Worm (Caenorhabditis elegans): ENCODE results near the gene amx-3.
A peak's percentile ranks its signal among the peaks of the same experiment; 100 is the strongest.

Gene amx-3

DNA sequence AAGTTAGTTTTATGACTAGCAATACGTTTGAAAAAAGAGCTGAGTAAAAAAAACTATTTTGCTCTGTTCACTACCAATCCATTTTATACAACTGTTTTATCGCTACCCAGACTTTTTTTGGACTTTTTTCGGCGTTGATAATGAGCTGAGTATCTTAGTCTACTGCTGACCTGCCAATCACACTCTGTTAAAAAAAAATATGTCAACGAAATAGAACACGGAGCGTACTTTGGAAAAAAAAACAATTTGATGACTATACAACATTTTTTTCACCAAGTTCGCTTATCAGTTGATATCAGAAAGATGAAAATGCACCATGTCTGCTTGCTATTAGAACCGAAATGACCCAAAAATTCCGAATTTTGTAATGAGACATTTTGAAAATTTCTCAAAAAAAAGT lies 6.2 kb upstream of the amx-3 start:
- no peak for TF ChIP-seq fkh-6 (tag; optimal IDR thresholded peaks at IDR 0.05)
- no peak for TF ChIP-seq zip-5 (tag; optimal IDR thresholded peaks at IDR 0.05)
- no peak for TF ChIP-seq K09A11.1 (tag; optimal IDR thresholded peaks at IDR 0.05; ENCODE audit: insufficient read depth)
- no peak for TF ChIP-seq ceh-9 (tag; optimal IDR thresholded peaks at IDR 0.05)
- TF ChIP-seq T23F11.4 (GFP tag; optimal IDR thresholded peaks at IDR 0.05) = no peak
- TF ChIP-seq hlh-15 (tag; optimal IDR thresholded peaks at IDR 0.05) = no peak
- TF ChIP-seq dve-1 (tag; optimal IDR thresholded peaks at IDR 0.05) = no peak
- TF ChIP-seq elt-4 (tag; optimal IDR thresholded peaks at IDR 0.05) = no peak
- no peak for TF ChIP-seq rnt-1 (tag; optimal IDR thresholded peaks at IDR 0.05)

DNA sequence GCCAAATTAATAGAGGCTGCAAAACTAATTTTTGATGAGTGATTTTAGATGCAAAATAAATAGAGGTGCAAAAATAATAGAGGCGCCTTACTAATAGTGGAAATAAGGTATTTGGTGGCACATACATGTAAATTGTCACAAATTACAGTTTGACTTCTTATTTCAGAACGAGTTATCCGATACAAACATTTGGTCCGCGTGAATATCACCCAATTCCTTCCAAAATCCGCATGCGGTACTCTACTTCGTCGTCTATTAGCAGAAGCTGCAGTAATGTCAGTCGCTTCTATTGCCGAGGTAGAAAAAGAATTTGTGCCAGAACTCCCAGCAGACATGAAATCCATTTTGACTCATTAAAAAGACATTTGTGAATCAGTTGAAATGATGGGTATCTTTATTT lies 3.5 kb upstream of the amx-3 start:
- TF ChIP-seq pax-1 (tag; optimal IDR thresholded peaks at IDR 0.05) = no peak
- no peak for TF ChIP-seq pag-3 (tag; optimal IDR thresholded peaks at IDR 0.05; ENCODE audit: borderline replicate concordance)
- no peak for TF ChIP-seq F13H6.1 (tag; optimal IDR thresholded peaks at IDR 0.05)
- no peak for TF ChIP-seq odd-2 (tag; optimal IDR thresholded peaks at IDR 0.05)
- TF ChIP-seq che-1 (tag; optimal IDR thresholded peaks at IDR 0.05) = no peak
- TF ChIP-seq pat-9 (tag; optimal IDR thresholded peaks at IDR 0.05) = no peak
- no peak for TF ChIP-seq ceh-14 (tag; optimal IDR thresholded peaks at IDR 0.05)
- TF ChIP-seq pha-4 (tag; optimal IDR thresholded peaks at IDR 0.05) = no peak
- TF ChIP-seq K09A11.1 (tag; optimal IDR thresholded peaks at IDR 0.05; ENCODE audit: insufficient read depth) = no peak
- TF ChIP-seq ceh-45 (GFP tag; IDR thresholded peaks at IDR 0.05) = no peak
- no peak for TF ChIP-seq unc-42 (tag; optimal IDR thresholded peaks at IDR 0.05)

DNA sequence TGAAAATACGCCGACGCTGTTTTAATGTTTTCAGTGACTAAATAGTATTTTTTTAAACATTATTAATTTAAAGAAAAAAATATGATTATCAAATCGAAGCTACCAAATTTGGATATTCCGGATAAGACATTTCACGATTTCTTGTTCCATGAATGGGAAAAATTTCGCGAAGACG lies 467 bp upstream of the amx-3 start, which contains the start of gene acs-12:
Gene acs-12, plus strand, starts transcription at position 76 of the 175 bp plus-strand sequence.
- no peak for TF ChIP-seq dve-1 (tag; optimal IDR thresholded peaks at IDR 0.05)
- no peak for TF ChIP-seq fax-1 (tag; optimal IDR thresholded peaks at IDR 0.05)
- no peak for TF ChIP-seq ceh-2 (tag; optimal IDR thresholded peaks at IDR 0.05)
- TF ChIP-seq ceh-18 (tag; optimal IDR thresholded peaks at IDR 0.05) = no peak
- no peak for TF ChIP-seq pax-1 (tag; optimal IDR thresholded peaks at IDR 0.05)
- TF ChIP-seq ceh-48 (tag; optimal IDR thresholded peaks at IDR 0.05) = no peak
- TF ChIP-seq ceh-14 (tag; optimal IDR thresholded peaks at IDR 0.05) = no peak

DNA sequence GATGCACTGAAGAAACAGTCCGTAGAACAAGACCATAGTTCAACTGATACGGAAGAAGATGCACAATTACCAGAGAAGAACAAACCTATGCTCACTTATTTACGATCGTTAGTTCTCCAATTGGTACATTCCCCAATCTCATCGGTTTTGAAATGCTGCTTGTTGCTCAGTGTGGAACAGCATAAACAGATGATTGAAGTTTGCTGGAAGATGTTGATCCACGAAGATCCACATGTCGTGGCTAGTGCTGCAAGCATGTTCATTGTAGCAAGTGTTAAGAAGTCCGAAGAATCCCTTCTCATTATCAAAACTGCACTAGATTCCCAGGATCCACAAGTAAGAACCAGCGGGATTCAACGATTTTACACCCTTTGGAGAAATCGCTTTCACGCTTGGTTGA lies 11.6 kb downstream of the amx-3 start:
- TF ChIP-seq pat-9 (tag; optimal IDR thresholded peaks at IDR 0.05) (no peak), ceh-34 (tag; optimal IDR thresholded peaks at IDR 0.05) (no peak), odd-2 (tag; optimal IDR thresholded peaks at IDR 0.05) (no peak), sdc-2 (tag; optimal IDR thresholded peaks at IDR 0.05) (no peak), lim-6 (tag; optimal IDR thresholded peaks at IDR 0.05) (no peak), che-1 (tag; optimal IDR thresholded peaks at IDR 0.05) (no peak), ref-2 (tag; optimal IDR thresholded peaks at IDR 0.05) (no peak), pax-1 (tag; optimal IDR thresholded peaks at IDR 0.05) (no peak), unc-3 (GFP tag; conservative IDR thresholded peaks at IDR 0.05) (no peak), unc-3 (tag; optimal IDR thresholded peaks at IDR 0.05) (no peak), unc-86 (tag; optimal IDR thresholded peaks at IDR 0.05) (no peak), Y22D7AL.16 (tag; optimal IDR thresholded peaks at IDR 0.05) (no peak), C08G9.2 (tag; optimal IDR thresholded peaks at IDR 0.05) (no peak), ama-1 (optimal IDR thresholded peaks at IDR 0.05) (no peak), npax-4 (tag; optimal IDR thresholded peaks at IDR 0.05) (no peak), ceh-2 (tag; optimal IDR thresholded peaks at IDR 0.05) (no peak), pha-2 (tag; optimal IDR thresholded peaks at IDR 0.05) (no peak)

DNA sequence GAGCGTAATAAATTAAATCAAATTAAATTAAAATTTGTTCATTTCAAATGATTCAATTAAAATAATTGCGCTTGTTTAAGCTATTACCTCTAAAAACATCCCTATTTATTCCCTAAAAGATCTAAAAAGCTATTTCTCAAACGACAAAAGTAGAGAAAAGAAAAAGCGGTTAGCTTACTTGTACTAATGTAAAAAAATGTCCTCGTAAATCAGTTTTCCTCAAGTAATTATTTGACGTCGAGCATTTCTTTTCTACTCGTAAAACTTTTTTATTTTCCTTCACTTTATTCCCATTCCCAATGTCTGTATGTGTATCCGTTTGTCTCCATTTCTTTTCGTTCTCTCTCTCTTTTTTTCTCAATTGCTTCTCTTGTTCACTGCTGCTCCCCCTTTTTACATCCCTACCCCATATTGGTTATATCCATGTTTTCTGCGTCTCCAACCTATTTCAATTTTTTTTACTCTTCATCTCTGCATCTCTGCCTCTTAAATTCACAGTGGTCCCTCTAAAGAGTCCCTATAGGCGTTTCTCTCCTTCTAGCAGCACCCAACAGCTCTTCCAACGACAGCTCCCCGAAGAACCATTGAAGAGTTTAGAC lies 24.3 kb downstream of the amx-3 start, which contains the start of gene unc-80:
Gene unc-80, plus strand, starts transcription at position 533 of the 599 bp plus-strand sequence.
- TF ChIP-seq tbx-7 (tag; optimal IDR thresholded peaks at IDR 0.05) = no peak
- TF ChIP-seq fkh-6 (tag; optimal IDR thresholded peaks at IDR 0.05) = no peak
- no peak for TF ChIP-seq madf-2 (tag; optimal IDR thresholded peaks at IDR 0.05)
- TF ChIP-seq ref-2 (tag; optimal IDR thresholded peaks at IDR 0.05) = no peak
- TF ChIP-seq ceh-6 (GFP tag; optimal IDR thresholded peaks at IDR 0.05) = no peak
- no peak for TF ChIP-seq elt-4 (tag; optimal IDR thresholded peaks at IDR 0.05)
- TF ChIP-seq C08G9.2 (tag; optimal IDR thresholded peaks at IDR 0.05) = no peak
- no peak for TF ChIP-seq hlh-6 (tag; optimal IDR thresholded peaks at IDR 0.05)
- no peak for TF ChIP-seq Y22D7AL.16 (tag; optimal IDR thresholded peaks at IDR 0.05)
- no peak for TF ChIP-seq ceh-30 (tag; optimal IDR thresholded peaks at IDR 0.05)
- peak; percentile 55 for TF ChIP-seq ceh-14 (tag; optimal IDR thresholded peaks at IDR 0.05)
- no peak for TF ChIP-seq rnt-1 (tag; optimal IDR thresholded peaks at IDR 0.05)
- no peak for TF ChIP-seq dve-1 (tag; optimal IDR thresholded peaks at IDR 0.05)
- TF ChIP-seq nfya-1 (tag; optimal IDR thresholded peaks at IDR 0.05) = peak; percentile 44
- no peak for TF ChIP-seq ztf-16 (tag; optimal IDR thresholded peaks at IDR 0.05)
- TF ChIP-seq ceh-18 (tag; optimal IDR thresholded peaks at IDR 0.05) = peak; percentile 47
- TF ChIP-seq eyg-1 (tag; optimal IDR thresholded peaks at IDR 0.05) = no peak
- no peak for TF ChIP-seq mec-3 (tag; optimal IDR thresholded peaks at IDR 0.05; ENCODE audit: borderline replicate concordance)
- TF ChIP-seq F13H6.1 (tag; optimal IDR thresholded peaks at IDR 0.05) = no peak
- TF ChIP-seq K02D7.2 (tag; optimal IDR thresholded peaks at IDR 0.05) = no peak
- TF ChIP-seq tbx-2 (tag; optimal IDR thresholded peaks at IDR 0.05) = peak; percentile 53
